Fruit fly (Drosophila melanogaster) whole organism: Measurements from ENCODE around the gene Mec2.

Experiments
- CG8478 ChIP-seq: fragments of >200 bp; optimal IDR thresholded peaks from 2 replicates; lab custom pipeline; 2018; ENCODE audit warnings: inconsistent platforms
- Dll ChIP-seq: fragments of >200 bp; optimal IDR thresholded peaks from 2 replicates; lab custom pipeline; 2017
- pan ChIP-seq: fragments of >200 bp; optimal IDR thresholded peaks from 2 replicates; lab custom pipeline; 2017
- psq ChIP-seq: fragments of >200 bp; optimal IDR thresholded peaks from 2 replicates; lab custom pipeline; 2017
- usp ChIP-seq: fragments of >200 bp; optimal IDR thresholded peaks from 2 replicates; lab custom pipeline; 2017; ENCODE audit warnings: missing biosample characterization, missing genetic modification characterization, mixed read lengths

DNA sequence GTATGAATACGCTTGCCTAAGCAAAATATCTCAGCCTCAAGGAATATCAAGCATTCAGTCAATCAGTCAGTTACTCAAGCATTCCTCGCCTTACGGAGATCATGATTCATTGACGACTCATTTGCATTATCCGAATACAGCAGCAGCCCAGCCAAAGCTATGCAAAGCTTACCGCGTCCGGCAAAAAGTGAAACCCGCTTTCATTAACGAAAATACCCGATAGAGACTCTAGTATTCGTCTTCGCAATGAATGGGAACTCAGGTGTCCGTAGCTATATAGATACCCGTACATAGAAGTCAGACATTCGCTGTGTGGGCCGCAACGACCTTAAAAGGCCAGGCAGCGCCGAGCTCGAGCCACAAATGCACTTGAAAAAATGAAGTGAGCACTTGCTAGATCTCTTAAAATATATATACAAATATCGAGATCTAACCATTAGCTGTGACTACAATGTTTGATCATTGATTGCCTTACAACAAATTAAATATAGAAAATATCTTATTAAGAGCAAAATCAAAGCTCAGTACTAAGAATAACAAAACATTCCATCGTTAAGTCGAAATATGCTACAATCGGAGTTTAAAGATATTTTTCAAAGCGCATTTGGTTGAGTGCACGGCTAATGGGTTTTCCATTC lies 42.9 kb upstream of the Mec2 start:
- no peak for TF ChIP-seq pan (lab: Kevin White, UChicago)
- no peak for TF ChIP-seq Dll (lab: Kevin White, UChicago)
- TF ChIP-seq CG8478 (lab: Kevin White, UChicago): no peak
- no peak for TF ChIP-seq psq (lab: Kevin White, UChicago)
- TF ChIP-seq usp (GFP tag; lab: Kevin White, UChicago): no peak
